Worm (Caenorhabditis elegans) whole organism, mixed stage, embryonic: ENCODE results near the gene Y11D7A.19.
A peak's percentile ranks its signal among the peaks of the same experiment; 100 is the strongest.

Experiments used
- cnd-1 ChIP-seq: fragments of 200-800 bp; sonication (Bioruptor generic); optimal IDR thresholded peaks from 2 replicates; lab custom pipeline; 2018; ENCODE audit warnings: mild to moderate bottlenecking, missing genetic modification characterization, missing compliant biosample characterization
- nhr-76 ChIP-seq: sonication (generic microtip); optimal IDR thresholded peaks from 2 replicates; lab custom pipeline; 2017; ENCODE audit warnings: missing biosample characterization, missing genetic modification characterization
- pha-4 ChIP-seq: fragments of 150-350 bp; optimal IDR thresholded peaks from 2 replicates; lab custom pipeline; 2018; ENCODE audit warnings: missing biosample characterization, missing genetic modification reagents, missing genetic modification characterization
- snpc-4 ChIP-seq: fragments of 150-350 bp; optimal IDR thresholded peaks from 2 replicates; lab custom pipeline; 2014; ENCODE audit warnings: missing biosample characterization, missing genetic modification characterization

DNA sequence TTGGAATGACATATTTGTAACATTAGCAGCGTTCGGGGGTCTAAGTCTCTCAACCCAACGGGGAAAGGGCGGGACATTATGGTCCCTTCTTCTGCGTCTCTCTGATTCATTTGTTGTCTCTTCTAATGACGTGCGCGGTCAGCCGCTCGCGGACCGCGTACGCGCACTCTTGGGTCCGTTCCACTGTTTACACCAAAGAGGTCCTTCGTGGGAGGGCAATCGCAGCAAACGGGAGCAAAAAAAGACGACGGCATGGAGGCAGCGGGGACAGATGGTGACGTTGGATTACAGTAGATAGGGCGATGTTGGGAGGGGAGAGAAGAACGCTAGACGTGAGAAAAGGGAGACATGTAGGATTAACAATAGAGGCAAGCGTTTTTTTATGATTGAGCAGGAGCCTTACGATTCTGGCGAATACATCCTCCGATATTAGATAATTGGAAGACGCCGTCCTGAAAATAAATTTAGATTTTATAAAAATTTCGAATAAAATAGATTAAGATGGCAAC lies 2.5 kb downstream of the Y11D7A.19 start, which contains the start of gene flh-1:
- TF ChIP-seq cnd-1 (tag; lab: Kevin White, UChicago) (peak; percentile 93), pha-4 (peak; percentile 35), snpc-4 (no peak), nhr-76 (tag; lab: Kevin White, UChicago) (no peak)
